Fruit fly (Drosophila melanogaster) whole organism, embryonic: ENCODE results near the gene Rab40.

Experiments used
- Awh ChIP-seq: fragments of 200-800 bp; sonication (Bioruptor generic); IDR thresholded peaks from 2 replicates; pipeline ENCODE4, ENCODE4 v1.3.6; 2022; ENCODE audit warnings: missing biosample characterization, missing genetic modification characterization
- CG10209 ChIP-seq: fragments of 200-800 bp; sonication (Bioruptor generic); optimal IDR thresholded peaks from 3 replicates; lab custom pipeline; 2017; ENCODE audit warnings: missing biosample characterization, mild to moderate bottlenecking, missing genetic modification characterization, missing genetic modification reagents
- CG10565 ChIP-seq: fragments of 200-800 bp; sonication (Bioruptor generic); optimal IDR thresholded peaks from 3 replicates; lab custom pipeline; 2016; ENCODE audit warnings: missing biosample characterization, mild to moderate bottlenecking, missing genetic modification characterization
- CG10979 ChIP-seq: fragments of 200-800 bp; sonication (Bioruptor generic); optimal IDR thresholded peaks from 2 replicates; lab custom pipeline; 2018; ENCODE audit warnings: missing biosample characterization, mild to moderate bottlenecking, missing genetic modification characterization, moderate library complexity
- CG12391 ChIP-seq: fragments of 200-800 bp; sonication (Bioruptor generic); optimal IDR thresholded peaks from 3 replicates; lab custom pipeline; 2018; ENCODE audit warnings: missing biosample characterization, mild to moderate bottlenecking, missing genetic modification characterization, moderate library complexity
- CG12942 ChIP-seq: fragments of 200-800 bp; sonication (Bioruptor generic); optimal IDR thresholded peaks from 3 replicates; lab custom pipeline; 2016; ENCODE audit warnings: missing biosample characterization, missing genetic modification characterization
- CG13894 ChIP-seq: fragments of 200-800 bp; sonication (Bioruptor generic); optimal IDR thresholded peaks from 3 replicates; lab custom pipeline; 2018; ENCODE audit warnings: missing biosample characterization, mild to moderate bottlenecking, missing genetic modification characterization, moderate library complexity
- CG17361 ChIP-seq: fragments of 200-800 bp; sonication (Bioruptor generic); IDR thresholded peaks from 3 replicates; pipeline ENCODE4 v1.3.6; 2022; ENCODE audit warnings: missing biosample characterization, missing genetic modification characterization
- CG17385 ChIP-seq: fragments of 200-800 bp; sonication (Bioruptor generic); optimal IDR thresholded peaks from 3 replicates; lab custom pipeline; 2018; ENCODE audit warnings: missing biosample characterization, mild to moderate bottlenecking, missing genetic modification characterization
- CG1832 ChIP-seq: fragments of 200-800 bp; sonication (Bioruptor generic); optimal IDR thresholded peaks from 2 replicates; lab custom pipeline; 2017; ENCODE audit warnings: missing biosample characterization, mild to moderate bottlenecking, missing genetic modification characterization, inconsistent platforms
- CG2678 ChIP-seq: fragments of 200-800 bp; sonication (Bioruptor generic); optimal IDR thresholded peaks from 3 replicates; lab custom pipeline; 2019; ENCODE audit warnings: missing biosample characterization, mild to moderate bottlenecking, missing genetic modification characterization, moderate library complexity
- CG2889 ChIP-seq: fragments of 200-800 bp; sonication (Bioruptor generic); IDR thresholded peaks from 3 replicates; pipeline ENCODE4 v1.3.6; 2022; ENCODE audit warnings: missing biosample characterization, missing genetic modification characterization
- CG32767 ChIP-seq: fragments of 200-800 bp; sonication (Bioruptor generic); IDR thresholded peaks from 2 replicates; pipeline ENCODE4 v1.3.6; 2022; ENCODE audit warnings: missing biosample characterization, missing genetic modification characterization
- CG33213 ChIP-seq: fragments of 200-800 bp; sonication (Bioruptor generic); optimal IDR thresholded peaks from 3 replicates; lab custom pipeline; 2016; ENCODE audit warnings: missing biosample characterization, missing genetic modification characterization
- CG4730 ChIP-seq: fragments of 200-800 bp; sonication (Bioruptor generic); IDR thresholded peaks from 2 replicates; pipeline ENCODE4 v1.3.6; 2022; ENCODE audit warnings: missing biosample characterization, missing genetic modification characterization
- CG7372 ChIP-seq: fragments of 200-800 bp; sonication (Bioruptor generic); IDR thresholded peaks from 2 replicates; pipeline ENCODE4 v1.3.6; 2022; ENCODE audit warnings: missing biosample characterization, missing genetic modification characterization
- CG7839 ChIP-seq: fragments of 200-800 bp; sonication (Bioruptor generic); optimal IDR thresholded peaks from 3 replicates; lab custom pipeline; 2018; ENCODE audit warnings: missing biosample characterization, mild to moderate bottlenecking, missing genetic modification characterization, moderate library complexity
- CG7928 ChIP-seq: fragments of 200-800 bp; sonication (Bioruptor generic); optimal IDR thresholded peaks from 2 replicates; lab custom pipeline; 2017; ENCODE audit warnings: missing biosample characterization, mild to moderate bottlenecking, missing genetic modification characterization
- CG9215 ChIP-seq: fragments of 200-800 bp; sonication (Bioruptor generic); IDR thresholded peaks from 2 replicates; pipeline ENCODE4 v1.3.6; 2022; ENCODE audit warnings: missing biosample characterization, missing genetic modification characterization
- CTCF ChIP-seq: fragments of 200-800 bp; sonication (Bioruptor generic); optimal IDR thresholded peaks from 2 replicates; lab custom pipeline; 2017; ENCODE audit warnings: missing biosample characterization, mild to moderate bottlenecking, missing genetic modification characterization, moderate library complexity
- CoRest ChIP-seq: fragments of 200-800 bp; sonication (Bioruptor generic); optimal IDR thresholded peaks from 3 replicates; lab custom pipeline; 2018; ENCODE audit warnings: missing biosample characterization, mild to moderate bottlenecking, missing genetic modification characterization, moderate library complexity
- Dip2 ChIP-seq: fragments of 200-800 bp; sonication (Bioruptor generic); IDR thresholded peaks from 2 replicates; pipeline ENCODE4 v1.3.6; 2022; ENCODE audit warnings: missing biosample characterization, missing genetic modification characterization
- Ets65A ChIP-seq: fragments of 200-800 bp; sonication (Bioruptor generic); peaks from one replicate; lab custom pipeline; 2016; ENCODE audit warnings: missing biosample characterization, missing genetic modification characterization
- Fer3 ChIP-seq: fragments of 200-800 bp; sonication (Bioruptor generic); optimal IDR thresholded peaks from 2 replicates; lab custom pipeline; 2018; ENCODE audit warnings: missing biosample characterization, mild to moderate bottlenecking, missing genetic modification characterization, moderate library complexity
- HmgD ChIP-seq: fragments of 200-800 bp; sonication (Bioruptor generic); optimal IDR thresholded peaks from 3 replicates; lab custom pipeline; 2016; ENCODE audit warnings: missing biosample characterization, missing genetic modification characterization
- HmgZ ChIP-seq: fragments of 200-800 bp; sonication (Bioruptor generic); optimal IDR thresholded peaks from 2 replicates; lab custom pipeline; 2018; ENCODE audit warnings: missing biosample characterization, mild to moderate bottlenecking, missing genetic modification characterization
- Hr51 ChIP-seq, 2 experiments: fragments of 200-800 bp; sonication (Bioruptor generic); optimal IDR thresholded peaks; 2 replicates in 1 of 2; 3 replicates in 1 of 2; lab custom pipeline; 2016 to 2018; ENCODE audit warnings: missing biosample characterization in 2 of 2, missing genetic modification characterization in 2 of 2, mild to moderate bottlenecking in 1 of 2, moderate library complexity in 1 of 2
- Sox100B ChIP-seq: fragments of 200-800 bp; sonication (Bioruptor generic); optimal IDR thresholded peaks from 3 replicates; lab custom pipeline; 2018; ENCODE audit warnings: missing biosample characterization, mild to moderate bottlenecking, missing genetic modification characterization
- amos ChIP-seq: fragments of 200-800 bp; sonication (Bioruptor generic); IDR thresholded peaks from 2 replicates; pipeline ENCODE4 v1.3.6; 2022; ENCODE audit warnings: missing biosample characterization, missing genetic modification characterization; ENCODE audit not compliant: partially characterized antibody
- aop ChIP-seq: fragments of 200-800 bp; sonication (Bioruptor generic); IDR thresholded peaks from 2 replicates; pipeline ENCODE4 v1.3.6; 2022; ENCODE audit warnings: missing biosample characterization, missing genetic modification characterization
- disco-r ChIP-seq: fragments of 200-800 bp; sonication (Bioruptor generic); optimal IDR thresholded peaks from 2 replicates; lab custom pipeline; 2016; ENCODE audit warnings: missing biosample characterization, missing genetic modification characterization
- dysf ChIP-seq: fragments of 200-800 bp; sonication (Bioruptor generic); IDR thresholded peaks from 3 replicates; pipeline ENCODE4 v1.3.6; 2022; ENCODE audit warnings: missing biosample characterization, missing genetic modification characterization
- fd102C ChIP-seq: fragments of 200-800 bp; sonication (Bioruptor generic); optimal IDR thresholded peaks from 2 replicates; lab custom pipeline; 2018; ENCODE audit warnings: missing biosample characterization, mild to moderate bottlenecking, missing genetic modification characterization, moderate library complexity
- gem ChIP-seq: fragments of 200-800 bp; sonication (Bioruptor generic); optimal IDR thresholded peaks from 2 replicates; lab custom pipeline; 2019; ENCODE audit warnings: missing biosample characterization, mild to moderate bottlenecking, missing genetic modification characterization, moderate library complexity
- grau ChIP-seq: fragments of 200-800 bp; optimal IDR thresholded peaks from 3 replicates; lab custom pipeline; 2019; ENCODE audit warnings: missing biosample characterization, mild to moderate bottlenecking, missing genetic modification characterization, moderate library complexity
- hth ChIP-seq: fragments of >200 bp; optimal IDR thresholded peaks from 2 replicates; lab custom pipeline; 2017; ENCODE audit warnings: inconsistent platforms
- jigr1 ChIP-seq: fragments of 200-800 bp; sonication (Bioruptor generic); IDR thresholded peaks from 3 replicates; pipeline ENCODE4 v1.3.6; 2022; ENCODE audit warnings: missing biosample characterization, missing genetic modification characterization
- luna ChIP-seq: fragments of 200-800 bp; sonication (Bioruptor generic); optimal IDR thresholded peaks from 2 replicates; lab custom pipeline; 2016; ENCODE audit warnings: missing biosample characterization, missing genetic modification characterization
- pan ChIP-seq, 4 experiments: fragments of >200 bp in 3 of 4; fragments of 200-800 bp in 1 of 4; sonication (Bioruptor generic) in 1 of 4; optimal IDR thresholded peaks in 3 of 4; IDR thresholded peaks in 1 of 4; 2 replicates each; pipeline versions ENCODE4 v1.3.6 to Lab custom; 2017 to 2022; ENCODE audit warnings: missing biosample characterization in 2 of 4, missing genetic modification characterization in 2 of 4, mixed read lengths in 1 of 4
- pros ChIP-seq: fragments of 200-800 bp; sonication (Bioruptor generic); optimal IDR thresholded peaks from 3 replicates; lab custom pipeline; 2019; ENCODE audit warnings: missing biosample characterization, mild to moderate bottlenecking, missing genetic modification characterization, moderate library complexity
- slou ChIP-seq: fragments of 200-800 bp; sonication (Bioruptor generic); optimal IDR thresholded peaks from 3 replicates; lab custom pipeline; 2016; ENCODE audit warnings: missing biosample characterization, missing genetic modification characterization
- sqz ChIP-seq: fragments of 200-800 bp; sonication (Bioruptor generic); optimal IDR thresholded peaks from 3 replicates; lab custom pipeline; 2018; ENCODE audit warnings: missing biosample characterization, mild to moderate bottlenecking, missing genetic modification characterization
- tio ChIP-seq: fragments of 200-800 bp; sonication (Bioruptor generic); optimal IDR thresholded peaks from 2 replicates; lab custom pipeline; 2017; ENCODE audit warnings: missing biosample characterization, missing genetic modification characterization, inconsistent platforms
- twi ChIP-seq: fragments of 200-800 bp; optimal IDR thresholded peaks from 2 replicates; lab custom pipeline; 2019; ENCODE audit warnings: missing biosample characterization, mild to moderate bottlenecking, missing genetic modification characterization, moderate library complexity
- tx ChIP-seq: fragments of 200-800 bp; sonication (Bioruptor generic); optimal IDR thresholded peaks from 2 replicates; lab custom pipeline; 2016; ENCODE audit warnings: missing biosample characterization, missing genetic modification characterization
- unc-4 ChIP-seq: fragments of 200-800 bp; sonication (Bioruptor generic); IDR thresholded peaks from 2 replicates; pipeline ENCODE4 v1.3.6; 2022; ENCODE audit warnings: missing biosample characterization, missing genetic modification characterization; ENCODE audit not compliant: partially characterized antibody
- unpg ChIP-seq: fragments of 200-800 bp; sonication (Bioruptor generic); optimal IDR thresholded peaks from 3 replicates; lab custom pipeline; 2018; ENCODE audit warnings: missing biosample characterization, mild to moderate bottlenecking, missing genetic modification characterization, moderate library complexity
- usp ChIP-seq: fragments of >200 bp; optimal IDR thresholded peaks from 2 replicates; lab custom pipeline; 2017; ENCODE audit warnings: missing biosample characterization, missing genetic modification characterization
- vfl ChIP-seq: fragments of 200-800 bp; sonication (Bioruptor generic); optimal IDR thresholded peaks from 2 replicates; lab custom pipeline; 2016; ENCODE audit warnings: missing biosample characterization, missing genetic modification characterization
- vvl ChIP-seq: fragments of 200-800 bp; sonication (Bioruptor generic); IDR thresholded peaks from 2 replicates; pipeline ENCODE4 v1.3.6; 2022; ENCODE audit warnings: missing biosample characterization, missing genetic modification characterization
- yki ChIP-seq: fragments of >200 bp; optimal IDR thresholded peaks from 3 replicates; lab custom pipeline; 2018
- zfh2 ChIP-seq: fragments of 200-800 bp; sonication (Bioruptor generic); optimal IDR thresholded peaks from 2 replicates; lab custom pipeline; 2016; ENCODE audit warnings: missing biosample characterization, missing genetic modification characterization

The Rab40 gene

DNA sequence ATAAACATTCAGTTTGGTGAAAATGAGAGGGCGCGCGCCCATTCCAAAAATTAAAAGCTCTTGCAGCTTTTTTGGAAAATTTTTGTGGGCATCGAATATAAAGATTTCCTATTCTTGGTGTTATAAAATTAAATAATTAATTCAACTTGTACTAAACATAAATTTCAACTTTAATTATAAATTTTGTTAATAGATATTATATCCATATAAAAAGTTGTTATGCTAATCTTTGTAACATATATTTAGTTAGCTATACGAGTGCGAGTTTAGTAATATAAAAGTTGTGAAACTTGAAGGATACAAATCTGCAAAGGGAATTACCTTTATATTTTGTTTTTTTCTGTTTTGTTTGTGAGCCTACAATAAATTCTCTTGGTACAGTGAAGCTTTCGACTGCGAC lies 31.4 kb downstream of the Rab40 start:
- TF ChIP-seq CG12391 (tag; lab: Kevin White, UChicago): peak; percentile 24
- no peak for TF ChIP-seq pan (optimal IDR thresholded peaks at IDR 0.05; lab: Kevin White, UChicago)
- TF ChIP-seq pan (GFP tag; optimal IDR thresholded peaks at IDR 0.05 in 1 of 2, IDR thresholded peaks at IDR 0.05 in 1 of 2): no peak
- TF ChIP-seq sqz: no peak
- TF ChIP-seq Ets65A (GFP tag; lab: Kevin White, UChicago): no peak
- TF ChIP-seq HmgZ (tag; lab: Kevin White, UChicago): no peak
- TF ChIP-seq unpg (GFP tag; lab: Kevin White, UChicago): peak; percentile 26
- TF ChIP-seq jigr1 (GFP tag; lab: Robert Waterston, UW): no peak
- TF ChIP-seq Dip2: no peak
- no peak for TF ChIP-seq tio (GFP tag; lab: Kevin White, UChicago)
- TF ChIP-seq CG32767 (GFP tag; lab: Robert Waterston, UW): no peak
- no peak for TF ChIP-seq twi (tag; lab: Kevin White, UChicago)
- no peak for TF ChIP-seq CG7372 (GFP tag; lab: Robert Waterston, UW)
- no peak for TF ChIP-seq slou (GFP tag; lab: Kevin White, UChicago)
- no peak for TF ChIP-seq CG10565 (GFP tag; lab: Kevin White, UChicago)
- TF ChIP-seq hth (lab: Kevin White, UChicago): no peak
- TF ChIP-seq zfh2: no peak
- peak; percentile 30 for TF ChIP-seq CG7839 (tag; lab: Kevin White, UChicago)
- TF ChIP-seq CG7928: no peak
- no peak for TF ChIP-seq Awh (GFP tag; lab: Robert Waterston, UW)
- no peak for TF ChIP-seq CG10209 (GFP tag; lab: Kevin White, UChicago)
- TF ChIP-seq unc-4 (GFP tag; lab: Robert Waterston, UW): no peak
- peak; percentile 51 for TF ChIP-seq CG2678
- no peak for TF ChIP-seq tx (GFP tag; lab: Kevin White, UChicago)
- TF ChIP-seq aop (GFP tag; lab: Robert Waterston, UW): no peak
- no peak for TF ChIP-seq CG2889 (GFP tag; lab: Robert Waterston, UW)
- no peak for TF ChIP-seq CTCF (GFP tag; lab: Kevin White, UChicago)
- peak; percentile 63 for TF ChIP-seq gem
- TF ChIP-seq CG9215 (GFP tag; lab: Robert Waterston, UW): no peak
- no peak for TF ChIP-seq pros
- no peak for TF ChIP-seq vfl (GFP tag; lab: Kevin White, UChicago)
- no peak for TF ChIP-seq HmgD
- peak; percentile 21 for TF ChIP-seq Sox100B (GFP tag; lab: Kevin White, UChicago)
- 0 out of 3 replicates have a peak, but pooled peaks have one; percentile 34 for TF ChIP-seq dysf
- peak; percentile 24 for TF ChIP-seq CoRest
- no peak for TF ChIP-seq luna (GFP tag; lab: Kevin White, UChicago)
- no peak for TF ChIP-seq fd102C (GFP tag; lab: Kevin White, UChicago)
- TF ChIP-seq CG1832 (GFP tag; lab: Kevin White, UChicago): no peak
- TF ChIP-seq usp: no peak
- TF ChIP-seq vvl: no peak
- peak in 1 of 2 experiments; percentile 62 for TF ChIP-seq Hr51 (GFP tag; optimal IDR thresholded peaks at IDR 0.05; lab: Kevin White, UChicago)
- no peak for TF ChIP-seq CG17385
- TF ChIP-seq Fer3 (tag; lab: Kevin White, UChicago): no peak
- TF ChIP-seq CG33213 (GFP tag; lab: Kevin White, UChicago): no peak
- TF ChIP-seq CG13894 (tag; lab: Kevin White, UChicago): no peak
- TF ChIP-seq CG4730 (GFP tag; lab: Robert Waterston, UW): no peak
- TF ChIP-seq grau (tag; lab: Kevin White, UChicago): peak; percentile 56
- TF ChIP-seq yki: no peak
- no peak for TF ChIP-seq CG10979 (tag; lab: Kevin White, UChicago)
- TF ChIP-seq CG12942 (GFP tag; lab: Kevin White, UChicago): no peak
- no peak for TF ChIP-seq disco-r (GFP tag; lab: Kevin White, UChicago)
- TF ChIP-seq CG17361: peak; percentile 36; the same call in 1 of the 3 replicates
- TF ChIP-seq amos (GFP tag; lab: Robert Waterston, UW): no peak
